Fruit fly (Drosophila melanogaster) whole organism, wandering third instar larva: Measurements from ENCODE around the gene CG11760.

Source experiments
- Abd-B ChIP-seq: fragments of >200 bp; optimal IDR thresholded peaks from 2 replicates; lab custom pipeline; 2017; ENCODE audit warnings: missing biosample characterization, missing genetic modification characterization
- CG32264 ChIP-seq: fragments of 200-800 bp; sonication (Bioruptor generic); optimal IDR thresholded peaks from 2 replicates; lab custom pipeline; 2016; ENCODE audit warnings: missing biosample characterization, missing genetic modification characterization
- CG9705 ChIP-seq: fragments of 200-800 bp; sonication (Bioruptor generic); optimal IDR thresholded peaks from 2 replicates; lab custom pipeline; 2018; ENCODE audit warnings: missing biosample characterization, mild to moderate bottlenecking, missing genetic modification characterization
- CrebA ChIP-seq: fragments of 200-800 bp; sonication (Bioruptor generic); optimal IDR thresholded peaks from 2 replicates; lab custom pipeline; 2016; ENCODE audit warnings: missing biosample characterization, mild to moderate bottlenecking, missing genetic modification characterization, borderline replicate concordance
- Dfd ChIP-seq: fragments of >200 bp; optimal IDR thresholded peaks from 2 replicates; lab custom pipeline; 2017; ENCODE audit warnings: missing biosample characterization, missing genetic modification characterization
- Dif ChIP-seq: fragments of 200-275, 200-300 bp; sonication (Bioruptor generic); optimal IDR thresholded peaks from 2 replicates; lab custom pipeline; 2018; ENCODE audit warnings: missing biosample characterization, missing genetic modification characterization; ENCODE audit not compliant: partially characterized antibody
- HLH106 ChIP-seq: fragments of 200-800 bp; optimal IDR thresholded peaks from 3 replicates; lab custom pipeline; 2019; ENCODE audit warnings: missing biosample characterization, mild to moderate bottlenecking, missing genetic modification characterization, moderate library complexity
- Hnf4 ChIP-seq: fragments of 200-800 bp; sonication (Bioruptor generic); optimal IDR thresholded peaks from 2 replicates; lab custom pipeline; 2016; ENCODE audit warnings: missing biosample characterization, mild to moderate bottlenecking, missing genetic modification characterization
- Hr78 ChIP-seq: fragments of >200 bp; optimal IDR thresholded peaks from 2 replicates; lab custom pipeline; 2017; ENCODE audit warnings: missing biosample characterization, missing genetic modification characterization
- Hr83 ChIP-seq: fragments of 200-300 bp; sonication (Bioruptor generic); optimal IDR thresholded peaks from 2 replicates; lab custom pipeline; 2016; ENCODE audit warnings: missing biosample characterization, mild to moderate bottlenecking, missing genetic modification characterization, moderate library complexity; ENCODE audit not compliant: poor library complexity, severe bottlenecking
- Jra ChIP-seq: sonication (Bioruptor generic); optimal IDR thresholded peaks from 2 replicates; lab custom pipeline; 2016; ENCODE audit warnings: missing biosample characterization, missing genetic modification characterization
- Mio ChIP-seq: sonication (Bioruptor generic); optimal IDR thresholded peaks from 2 replicates; lab custom pipeline; 2016; ENCODE audit warnings: missing biosample characterization, missing genetic modification characterization
- Myc ChIP-seq: fragments of >200 bp; optimal IDR thresholded peaks from 2 replicates; lab custom pipeline; 2017
- N ChIP-seq: fragments of >200 bp; optimal IDR thresholded peaks from 2 replicates; lab custom pipeline; 2018; ENCODE audit warnings: missing biosample characterization, missing external identifiers, missing genetic modification characterization
- OdsH ChIP-seq: fragments of 200-800 bp; sonication (Bioruptor generic); optimal IDR thresholded peaks from 2 replicates; lab custom pipeline; 2016; ENCODE audit warnings: missing biosample characterization, mild to moderate bottlenecking, missing genetic modification characterization
- Rel ChIP-seq, 2 experiments: fragments of 200-800 bp; sonication (Bioruptor generic) in 1 of 2; optimal IDR thresholded peaks; 2 replicates in 1 of 2; 3 replicates in 1 of 2; lab custom pipeline; 2016 to 2019; ENCODE audit warnings: mild to moderate bottlenecking in 2 of 2, missing biosample characterization in 2 of 2, missing genetic modification characterization in 2 of 2, moderate library complexity in 1 of 2
- Sp1 ChIP-seq: fragments of 200-800 bp; sonication (Bioruptor generic); optimal IDR thresholded peaks from 3 replicates; lab custom pipeline; 2019; ENCODE audit warnings: missing biosample characterization, mild to moderate bottlenecking, missing genetic modification characterization, moderate library complexity
- Vsx2 ChIP-seq: fragments of 200-300, 225-300 bp; sonication (Bioruptor generic); optimal IDR thresholded peaks from 2 replicates; lab custom pipeline; 2018; ENCODE audit warnings: missing biosample characterization, missing genetic modification characterization; ENCODE audit not compliant: partially characterized antibody
- br ChIP-seq: fragments of 200-800 bp; sonication (Bioruptor generic); optimal IDR thresholded peaks from 2 replicates; lab custom pipeline; 2016; ENCODE audit warnings: missing biosample characterization, missing genetic modification characterization
- brk ChIP-seq: fragments of 200-800 bp; sonication (Bioruptor generic); optimal IDR thresholded peaks from 2 replicates; lab custom pipeline; 2016; ENCODE audit warnings: missing biosample characterization, mild to moderate bottlenecking, missing genetic modification characterization
- dl ChIP-seq, 2 experiments: fragments of 175-275, 200-275 bp in 1 of 2; fragments of 200-275 bp in 1 of 2; sonication (Bioruptor generic); optimal IDR thresholded peaks; lab custom pipeline; 2018; ENCODE audit warnings: mild to moderate bottlenecking in 2 of 2, missing biosample characterization in 2 of 2, missing genetic modification characterization in 2 of 2, moderate library complexity in 2 of 2; ENCODE audit not compliant: partially characterized antibody in 2 of 2, insufficient read depth in 1 of 2
- dmrt93B ChIP-seq: fragments of 200-800 bp; sonication (Bioruptor generic); optimal IDR thresholded peaks from 2 replicates; lab custom pipeline; 2018; ENCODE audit warnings: missing biosample characterization, mild to moderate bottlenecking, missing genetic modification characterization
- dsf ChIP-seq: sonication (Bioruptor generic); optimal IDR thresholded peaks from 2 replicates; lab custom pipeline; 2016; ENCODE audit warnings: missing biosample characterization, missing genetic modification characterization, borderline replicate concordance
- ey ChIP-seq: fragments of 200-800 bp; sonication (Bioruptor generic); optimal IDR thresholded peaks from 2 replicates; lab custom pipeline; 2016; ENCODE audit warnings: missing biosample characterization, missing genetic modification characterization
- foxo ChIP-seq, 2 experiments: fragments of 200-800 bp; sonication (Bioruptor generic); optimal IDR thresholded peaks; 2 replicates in 1 of 2; 3 replicates in 1 of 2; lab custom pipeline; 2016 to 2017; ENCODE audit warnings: missing biosample characterization in 2 of 2, missing genetic modification characterization in 2 of 2
- fru ChIP-seq: fragments of 200-800 bp; sonication (Bioruptor generic); optimal IDR thresholded peaks from 3 replicates; lab custom pipeline; 2016; ENCODE audit warnings: missing biosample characterization, mild to moderate bottlenecking, missing genetic modification characterization
- h ChIP-seq: fragments of 200-800 bp; sonication (Bioruptor generic); optimal IDR thresholded peaks from 3 replicates; lab custom pipeline; 2016; ENCODE audit warnings: missing biosample characterization, mild to moderate bottlenecking, missing genetic modification characterization
- jim ChIP-seq: fragments of 175-275, 200-325 bp; sonication (Bioruptor generic); optimal IDR thresholded peaks from 2 replicates; lab custom pipeline; 2016; ENCODE audit warnings: missing biosample characterization, mild to moderate bottlenecking, missing genetic modification characterization
- lola ChIP-seq: fragments of >200 bp; optimal IDR thresholded peaks from 2 replicates; lab custom pipeline; 2017; ENCODE audit warnings: missing biosample characterization, missing genetic modification characterization
- psq ChIP-seq: fragments of 200-800 bp; sonication (Bioruptor generic); optimal IDR thresholded peaks from 3 replicates; lab custom pipeline; 2017; ENCODE audit warnings: missing biosample characterization, mild to moderate bottlenecking, missing genetic modification characterization, moderate library complexity
- rgr ChIP-seq: fragments of 200-800 bp; sonication (Bioruptor generic); optimal IDR thresholded peaks from 3 replicates; lab custom pipeline; 2016; ENCODE audit warnings: missing biosample characterization, mild to moderate bottlenecking, missing genetic modification characterization
- sage ChIP-seq: fragments of 200-800 bp; sonication (Bioruptor generic); optimal IDR thresholded peaks from 2 replicates; lab custom pipeline; 2016; ENCODE audit warnings: missing biosample characterization, mild to moderate bottlenecking, missing genetic modification characterization
- sv ChIP-seq: fragments of 200-800 bp; sonication (Bioruptor generic); optimal IDR thresholded peaks from 3 replicates; lab custom pipeline; 2016; ENCODE audit warnings: missing biosample characterization, missing genetic modification characterization
- tai ChIP-seq: sonication (Bioruptor generic); optimal IDR thresholded peaks from 2 replicates; lab custom pipeline; 2016; ENCODE audit warnings: missing biosample characterization, missing genetic modification characterization
- usp ChIP-seq: fragments of >200 bp; optimal IDR thresholded peaks from 2 replicates; lab custom pipeline; 2017; ENCODE audit warnings: missing biosample characterization, missing genetic modification characterization
- woc ChIP-seq: sonication (Bioruptor generic); optimal IDR thresholded peaks from 2 replicates; lab custom pipeline; 2016; ENCODE audit warnings: missing biosample characterization, mild to moderate bottlenecking, missing genetic modification characterization

Gene CG11760

dm6 chr3R:8747871-8748775 is 29.1 kb downstream of the CG11760 start:
- TF ChIP-seq Sp1 (GFP tag; lab: Kevin White, UChicago) (peak; percentile 88), rgr (GFP tag; lab: Kevin White, UChicago) (peak; percentile 74), jim (GFP tag; lab: Kevin White, UChicago) (no peak), OdsH (GFP tag; lab: Kevin White, UChicago) (peak; percentile 77), HLH106 (tag; lab: Kevin White, UChicago) (peak; percentile 88), CG32264 (GFP tag; lab: Kevin White, UChicago) (peak; percentile 6), usp (GFP tag; lab: Kevin White, UChicago) (no peak), dsf (GFP tag; lab: Kevin White, UChicago) (peak; percentile 15), Abd-B (no peak), ey (GFP tag; lab: Kevin White, UChicago) (peak; percentile 32), foxo (GFP tag; optimal IDR thresholded peaks at IDR 0.05; lab: Kevin White, UChicago) (peak in 1 of 2 experiments; percentile 79), CrebA (GFP tag; lab: Kevin White, UChicago) (peak; percentile 10), Dfd (no peak), Dif (GFP tag; lab: Kevin White, UChicago) (no peak), br (GFP tag; lab: Kevin White, UChicago) (peak; percentile 55), dmrt93B (peak; percentile 72), Rel (GFP tag; optimal IDR thresholded peaks at IDR 0.05; lab: Kevin White, UChicago) (peak; percentile 12), Rel (tag; optimal IDR thresholded peaks at IDR 0.05; lab: Kevin White, UChicago) (peak; percentile 75), sv (GFP tag; lab: Kevin White, UChicago) (no peak), Mio (GFP tag; lab: Kevin White, UChicago) (no peak), N (GFP tag; lab: Kevin White, UChicago) (peak; percentile 40), h (peak; percentile 80), psq (peak; percentile 57), Hr83 (no peak), brk (GFP tag; lab: Kevin White, UChicago) (peak; percentile 59), Jra (GFP tag; lab: Kevin White, UChicago) (no peak), sage (GFP tag; lab: Kevin White, UChicago) (peak; percentile 60), woc (GFP tag; lab: Kevin White, UChicago) (peak; percentile 17), Vsx2 (no peak), dl (GFP tag; optimal IDR thresholded peaks at IDR 0.05; lab: Kevin White, UChicago; ENCODE audit: insufficient read depth in 1 of 2, partially characterized antibody in 2 of 2) (no peak), CG9705 (GFP tag; lab: Kevin White, UChicago) (peak; percentile 61), fru (GFP tag; lab: Kevin White, UChicago) (peak; percentile 83)
- TF ChIP-seq, all 38 proteins: peak for 20

dm6 chr3R:8748776-8749126 is 29.8 kb downstream of the CG11760 start:
- TF ChIP-seq HLH106 (tag; lab: Kevin White, UChicago) = no peak
- TF ChIP-seq Hr83 = peak; percentile 86
- TF ChIP-seq rgr (GFP tag; lab: Kevin White, UChicago) = peak; percentile 52

- no peak for TF ChIP-seq Hr78
- TF ChIP-seq HLH106 (tag; lab: Kevin White, UChicago) = no peak
- TF ChIP-seq CG32264 (GFP tag; lab: Kevin White, UChicago) = no peak
- TF ChIP-seq jim (GFP tag; lab: Kevin White, UChicago) = no peak
These were observed 49.0 kb downstream of the CG11760 start, which contains the start of the genes CG34135 and CG11768 for dm6 chr3R:8767998-8768397. Gene CG34135 (minus strand): TSS chr3R:8768191. Gene CG11768 (minus strand): TSS chr3R:8768200.

dm6 chr3R:8769094-8769493 is 50.1 kb downstream of the CG11760 start, which contains the start of gene CG8236:
Gene CG8236 (plus strand): TSS chr3R:8769394.
- TF ChIP-seq OdsH (GFP tag; lab: Kevin White, UChicago) (no peak), Abd-B (no peak), brk (GFP tag; lab: Kevin White, UChicago) (no peak), Rel (GFP tag; optimal IDR thresholded peaks at IDR 0.05; lab: Kevin White, UChicago) (no peak), Rel (tag; optimal IDR thresholded peaks at IDR 0.05; lab: Kevin White, UChicago) (no peak), dsf (GFP tag; lab: Kevin White, UChicago) (no peak), HLH106 (tag; lab: Kevin White, UChicago) (no peak), fru (GFP tag; lab: Kevin White, UChicago) (no peak), Hnf4 (GFP tag; lab: Kevin White, UChicago) (no peak), Sp1 (GFP tag; lab: Kevin White, UChicago) (no peak), Dif (GFP tag; lab: Kevin White, UChicago) (no peak), jim (GFP tag; lab: Kevin White, UChicago) (no peak), Hr83 (no peak), tai (GFP tag; lab: Kevin White, UChicago) (no peak), br (GFP tag; lab: Kevin White, UChicago) (no peak), Myc (lab: Kevin White, UChicago) (no peak), lola (GFP tag; lab: Kevin White, UChicago) (no peak), Mio (GFP tag; lab: Kevin White, UChicago) (no peak), dmrt93B (no peak), Jra (GFP tag; lab: Kevin White, UChicago) (no peak), sv (GFP tag; lab: Kevin White, UChicago) (no peak)
